Worm (Caenorhabditis elegans) whole organism, L4 larva: ENCODE measurements around the gene F46F5.13.

Experiments
- aly-2 ChIP-seq: sonication (generic microtip); optimal IDR thresholded peaks from 2 replicates; lab custom pipeline; 2018; ENCODE audit warnings: missing biosample characterization, missing genetic modification characterization
- duxl-1 ChIP-seq: sonication (generic microtip); optimal IDR thresholded peaks from 2 replicates; lab custom pipeline; 2016; ENCODE audit warnings: mild to moderate bottlenecking, missing genetic modification characterization, moderate library complexity, missing compliant biosample characterization; ENCODE audit not compliant: poor library complexity
- hlh-11 ChIP-seq: fragments of 200-800 bp; sonication (Bioruptor generic); optimal IDR thresholded peaks from 2 replicates; lab custom pipeline; 2018; ENCODE audit warnings: mild to moderate bottlenecking, missing genetic modification characterization, missing compliant biosample characterization
- hlh-30 ChIP-seq: sonication (generic microtip); optimal IDR thresholded peaks from 2 replicates; lab custom pipeline; 2017; ENCODE audit warnings: antibody characterized with exemption, mild to moderate bottlenecking, missing genetic modification characterization, missing compliant biosample characterization; ENCODE audit not compliant: insufficient read depth
- jun-1 ChIP-seq: fragments of 150-350 bp; optimal IDR thresholded peaks from 2 replicates; lab custom pipeline; 2014; ENCODE audit warnings: missing biosample characterization, missing genetic modification reagents, missing genetic modification characterization
- lin-15B ChIP-seq: fragments of 150-350 bp; sonication (generic microtip); optimal IDR thresholded peaks from 3 replicates; lab custom pipeline; 2014; ENCODE audit warnings: missing biosample characterization, missing genetic modification characterization
- mdl-1 ChIP-seq, 2 experiments: fragments of 150-350 bp in 1 of 2; sonication (generic microtip) in 1 of 2; optimal IDR thresholded peaks; 2 replicates each; lab custom pipeline; 2014 to 2017; ENCODE audit warnings: missing biosample characterization in 2 of 2, missing genetic modification characterization in 2 of 2
- mxl-3 ChIP-seq: fragments of 200-800 bp; sonication (Bioruptor generic); optimal IDR thresholded peaks from 2 replicates; lab custom pipeline; 2018; ENCODE audit warnings: mild to moderate bottlenecking, missing genetic modification characterization, missing compliant biosample characterization
- unc-62 ChIP-seq, 3 experiments: fragments of 150-350 bp in 1 of 3; sonication (generic microtip); optimal IDR thresholded peaks in 2 of 3; peaks in 1 of 3; 1 replicate in 1 of 3; 2 replicates in 2 of 3; lab custom pipeline; 2014 to 2017; ENCODE audit warnings: missing biosample characterization in 3 of 3, missing genetic modification characterization in 3 of 3, missing genetic modification reagents in 3 of 3, missing genotype in 1 of 3

DNA sequence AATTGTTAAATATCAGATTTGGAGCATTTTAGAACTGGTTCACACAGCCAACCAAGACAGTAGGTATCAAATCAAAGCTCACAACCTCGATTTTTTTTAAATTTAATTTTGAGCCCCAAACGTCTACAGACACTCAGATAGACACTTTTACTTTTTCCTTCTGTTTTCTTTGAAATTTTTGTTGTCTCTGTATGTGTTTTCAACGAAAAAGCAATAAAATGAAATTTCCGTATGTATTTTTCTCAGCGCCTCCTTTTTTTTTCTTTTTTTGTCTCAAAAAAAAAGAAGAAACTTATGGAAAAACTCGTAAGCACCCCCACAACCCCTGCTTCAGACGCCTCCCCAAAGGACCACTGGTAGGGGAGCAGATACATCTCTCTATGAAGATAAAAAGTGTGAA lies 29.3 kb upstream of the F46F5.13 start:
- no peak for TF ChIP-seq aly-2 (tag; lab: Kevin White, UChicago)
- no peak for TF ChIP-seq jun-1 (tag; lab: Kevin White, UChicago)
- no peak for TF ChIP-seq duxl-1
- TF ChIP-seq mxl-3 (GFP tag; lab: Kevin White, UChicago) = no peak
- TF ChIP-seq unc-62 (GFP tag; optimal IDR thresholded peaks at IDR 0.05 in 1 of 2; lab: Kevin White, UChicago) = no peak
- TF ChIP-seq unc-62 (tag; optimal IDR thresholded peaks at IDR 0.05; lab: Kevin White, UChicago) = no peak
- TF ChIP-seq lin-15B (tag; lab: Kevin White, UChicago) = no peak
- TF ChIP-seq hlh-30 (tag; lab: Kevin White, UChicago) = no peak
- TF ChIP-seq hlh-11 (tag; lab: Kevin White, UChicago) = no peak
- no peak for TF ChIP-seq mdl-1 (tag; optimal IDR thresholded peaks at IDR 0.05; lab: Kevin White, UChicago)
